Fruit fly (Drosophila melanogaster): ENCODE results near the gene Pp2A-29B.
A peak's percentile ranks its signal among the peaks of the same experiment; 100 is the strongest.

Gene Pp2A-29B

DNA sequence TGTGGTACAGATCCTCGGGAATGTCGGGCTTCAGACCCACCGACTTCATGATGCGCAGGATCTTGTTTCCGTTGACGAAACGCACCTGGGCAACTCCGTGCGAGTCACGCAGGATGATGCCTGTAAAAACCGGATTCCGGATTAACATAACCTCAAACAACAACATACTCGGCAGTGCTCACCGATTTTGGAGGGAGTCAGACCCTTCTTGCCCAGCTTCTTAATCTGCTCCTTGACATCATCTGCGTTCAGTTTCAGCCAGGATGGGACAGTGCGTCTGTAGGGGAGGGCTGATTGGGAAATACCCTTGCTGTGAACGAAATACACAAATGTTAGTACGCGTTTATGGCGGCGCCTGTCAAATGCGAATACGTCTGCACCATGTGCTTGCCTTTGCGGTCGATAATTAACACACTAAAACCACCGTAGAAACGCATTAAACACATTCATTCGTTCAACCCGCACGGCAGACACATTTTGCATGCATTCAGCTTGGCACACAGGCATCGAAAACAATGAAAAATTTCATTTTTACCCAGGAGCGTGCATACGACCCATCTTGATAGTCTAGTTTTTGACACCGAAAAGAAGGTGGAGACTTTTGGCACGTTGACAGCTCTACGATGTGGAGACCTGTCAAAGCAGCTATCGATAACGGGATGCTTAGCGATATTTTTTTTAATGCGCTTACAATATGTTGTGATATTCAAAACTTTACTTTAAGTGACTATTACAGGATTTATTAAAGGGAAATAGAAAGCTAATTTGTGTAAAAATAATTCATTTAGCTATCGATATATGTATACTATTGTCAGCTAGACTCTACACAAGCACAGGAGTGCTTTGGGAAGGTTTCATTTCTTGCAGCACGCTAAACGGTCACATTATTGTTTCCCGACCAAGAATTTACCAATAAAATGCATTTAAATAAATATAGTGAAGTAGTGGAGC lies 1.6 kb upstream of the Pp2A-29B start, which contains the start of the genes RpS13 and CSN8 (continued):
- TF ChIP-seq Eip75B (GFP tag; optimal IDR thresholded peaks at IDR 0.05) (no peak), pdm3 (GFP tag; optimal IDR thresholded peaks at IDR 0.05) (no peak), Eip78C (GFP tag) (peak; percentile 59), CG9139 (GFP tag; optimal IDR thresholded peaks at IDR 0.05) (no peak), CG7368 (GFP tag; optimal IDR thresholded peaks at IDR 0.05) (no peak), Sox14 (GFP tag; optimal IDR thresholded peaks at IDR 0.05) (peak; percentile 34), Sox102F (GFP tag; optimal IDR thresholded peaks at IDR 0.05) (no peak), vri (GFP tag; optimal IDR thresholded peaks at IDR 0.05) (no peak), CG6808 (GFP tag; optimal IDR thresholded peaks at IDR 0.05) (no peak), fd59A (GFP tag; optimal IDR thresholded peaks at IDR 0.05) (no peak), CG1621 (tag; optimal IDR thresholded peaks at IDR 0.05) (peak; percentile 49), eg (GFP tag; IDR thresholded peaks at IDR 0.05) (no peak), Smox (GFP tag; optimal IDR thresholded peaks at IDR 0.05) (peak; percentile 7), Sox15 (GFP tag; optimal IDR thresholded peaks at IDR 0.05) (no peak), CG34406 (GFP tag; optimal IDR thresholded peaks at IDR 0.05) (no peak), Gug (GFP tag; IDR thresholded peaks at IDR 0.05) (no peak), net (GFP tag; optimal IDR thresholded peaks at IDR 0.05) (no peak), CG8319 (GFP tag; optimal IDR thresholded peaks at IDR 0.05) (no peak), cyc (GFP tag; optimal IDR thresholded peaks at IDR 0.05) (no peak), fkh (GFP tag; optimal IDR thresholded peaks at IDR 0.05) (peak; percentile 53), CG31627 (GFP tag; optimal IDR thresholded peaks at IDR 0.05) (no peak), Hr4 (GFP tag; optimal IDR thresholded peaks at IDR 0.05) (no peak), CG4318 (GFP tag; optimal IDR thresholded peaks at IDR 0.05) (no peak), Eip93F (GFP tag; optimal IDR thresholded peaks at IDR 0.05) (no peak), CG6276 (GFP tag; optimal IDR thresholded peaks at IDR 0.05) (no peak), CG10631 (GFP tag; optimal IDR thresholded peaks at IDR 0.05) (no peak), Ets96B (tag; optimal IDR thresholded peaks at IDR 0.05) (no peak), Blimp-1 (GFP tag; optimal IDR thresholded peaks at IDR 0.05) (no peak)

DNA sequence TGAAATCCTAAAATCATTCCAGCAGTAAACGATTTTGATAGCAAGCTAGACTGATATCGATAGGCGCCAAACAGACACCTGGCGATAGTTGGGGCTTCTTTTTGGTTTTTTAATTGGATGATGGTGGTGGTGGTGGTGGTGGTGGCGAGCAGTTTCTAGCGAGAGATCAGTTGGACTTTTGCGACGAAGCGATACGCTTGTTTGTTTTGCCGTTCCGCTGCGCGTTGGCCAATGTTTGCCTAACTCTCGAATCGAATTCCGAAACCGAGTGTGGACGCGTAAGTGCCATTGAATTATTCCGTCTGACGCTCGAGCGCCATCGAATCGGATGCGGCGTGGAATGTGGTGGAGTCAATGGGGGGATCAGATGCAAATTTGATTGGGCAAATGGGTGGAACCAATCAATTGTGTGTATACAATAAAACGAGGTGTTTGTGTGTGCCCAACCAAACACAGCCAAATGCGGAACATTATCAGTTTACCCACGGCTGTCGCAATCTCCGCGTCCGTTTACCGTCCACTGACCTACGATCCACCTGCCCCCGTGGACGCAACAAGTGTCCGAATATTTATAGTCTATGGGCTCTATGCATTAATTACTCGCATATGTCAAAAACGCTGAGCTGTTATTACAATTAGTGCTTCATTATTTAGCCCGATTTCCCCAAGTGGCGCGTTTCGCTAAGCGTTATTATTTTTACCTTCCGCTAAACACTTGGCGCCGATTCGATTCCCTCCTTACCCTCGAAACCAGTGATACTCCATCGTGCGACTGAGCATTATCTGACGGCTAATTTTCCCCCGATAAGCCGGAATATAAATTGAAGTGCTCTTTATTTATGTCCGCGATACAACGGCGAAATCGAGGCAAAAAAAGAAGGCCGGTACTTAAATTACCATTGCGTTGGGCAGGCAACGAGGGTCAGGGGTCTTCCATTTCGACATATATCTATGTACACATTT lies 4.8 kb downstream of the Pp2A-29B start, which contains the start of gene CG17292:
CG17292 (plus strand) TSS at position 91 of the 963 bp plus-strand sequence.
- TF ChIP-seq eg (GFP tag; IDR thresholded peaks at IDR 0.05), result peak; percentile 71; the same call in 2 of the 3 replicates
- TF ChIP-seq CG6792 (GFP tag; optimal IDR thresholded peaks at IDR 0.05), result peak; percentile 13
- TF ChIP-seq vri (GFP tag; optimal IDR thresholded peaks at IDR 0.05), result no peak
- TF ChIP-seq CG6163 (GFP tag; IDR thresholded peaks at IDR 0.05), result peak; percentile 47; the same call in 1 of the 3 replicates
- TF ChIP-seq Sox14 (GFP tag; optimal IDR thresholded peaks at IDR 0.05), result no peak
- peak; percentile 21 for TF ChIP-seq CG3032 (tag; optimal IDR thresholded peaks at IDR 0.05)
- no peak for TF ChIP-seq dsx (GFP tag; optimal IDR thresholded peaks at IDR 0.05; ENCODE audit: poor library complexity, severe bottlenecking)
- TF ChIP-seq pdm3 (GFP tag; optimal IDR thresholded peaks at IDR 0.05), result no peak
- no peak for TF ChIP-seq CG32006 (GFP tag; optimal IDR thresholded peaks at IDR 0.05)
- TF ChIP-seq CG16779 (tag; optimal IDR thresholded peaks at IDR 0.05), result peak; percentile 46
- peak; percentile 90 for TF ChIP-seq fkh (GFP tag; optimal IDR thresholded peaks at IDR 0.05)
- TF ChIP-seq CG6276 (GFP tag; optimal IDR thresholded peaks at IDR 0.05), result peak; percentile 16
- TF ChIP-seq Met (GFP tag; optimal IDR thresholded peaks at IDR 0.05), result peak; percentile 9
- TF ChIP-seq topi (GFP tag; optimal IDR thresholded peaks at IDR 0.05), result peak; percentile 6
- peak; percentile 58 for TF ChIP-seq Eip78C (GFP tag)
- TF ChIP-seq CG4318 (GFP tag; optimal IDR thresholded peaks at IDR 0.05), result no peak
- no peak for TF ChIP-seq lz (GFP tag; optimal IDR thresholded peaks at IDR 0.05)
- no peak for TF ChIP-seq acj6 (GFP tag; optimal IDR thresholded peaks at IDR 0.05)
- TF ChIP-seq CG1621 (tag; optimal IDR thresholded peaks at IDR 0.05), result peak; percentile 47
- peak; percentile 35 for TF ChIP-seq achi (GFP tag; optimal IDR thresholded peaks at IDR 0.05)
- peak; percentile 96 for TF ChIP-seq svp (GFP tag)
- peak; percentile 38 for TF ChIP-seq Lpt (GFP tag; optimal IDR thresholded peaks at IDR 0.05)
- peak; percentile 43; the same call in 1 of the 2 replicates for TF ChIP-seq CG15336 (GFP tag; IDR thresholded peaks at IDR 0.05)
- no peak for TF ChIP-seq Ets96B (tag; optimal IDR thresholded peaks at IDR 0.05)
